Worm (Caenorhabditis elegans): ENCODE measurements around the gene pdcd-2.

ce11 chrIII:4417956-4418355, at the start of gene pdcd-2, which contains the start of gene R07E5.19:
- TF ChIP-seq T22C8.4 (GFP tag; IDR thresholded peaks at IDR 0.05) (no peak), med-1 (GFP tag; optimal IDR thresholded peaks at IDR 0.05; ENCODE audit: insufficient read depth) (no peak), flt-1 (GFP tag; IDR thresholded peaks at IDR 0.05) (no peak), tab-1 (GFP tag; IDR thresholded peaks at IDR 0.05) (no peak), ztf-23 (GFP tag; IDR thresholded peaks at IDR 0.05) (no peak)
